Fruit fly (Drosophila melanogaster) whole organism, prepupa: ENCODE data around the gene CG8066.

Experiments
- CG11294 ChIP-seq: fragments of 200-800 bp; sonication (Bioruptor generic); IDR thresholded peaks from 2 replicates; pipeline ENCODE4 v1.3.6; 2022; ENCODE audit warnings: missing biosample characterization, missing genetic modification characterization
- CG32006 ChIP-seq: fragments of 200-800 bp; sonication (Bioruptor generic); optimal IDR thresholded peaks from 3 replicates; lab custom pipeline; 2017; ENCODE audit warnings: missing biosample characterization, mild to moderate bottlenecking, missing genetic modification characterization
- CG6792 ChIP-seq: fragments of 200-800 bp; sonication (Bioruptor generic); optimal IDR thresholded peaks from 3 replicates; lab custom pipeline; 2016; ENCODE audit warnings: missing biosample characterization, missing genetic modification characterization
- Sox102F ChIP-seq: fragments of 200-800 bp; sonication (Bioruptor generic); optimal IDR thresholded peaks from 2 replicates; lab custom pipeline; 2016; ENCODE audit warnings: missing biosample characterization, mild to moderate bottlenecking, missing genetic modification characterization
- fd59A ChIP-seq: fragments of 200-800 bp; sonication (Bioruptor generic); optimal IDR thresholded peaks from 2 replicates; lab custom pipeline; 2017; ENCODE audit warnings: missing biosample characterization, mild to moderate bottlenecking, missing genetic modification characterization, missing genetic modification reagents
- fkh ChIP-seq: fragments of 200-800 bp; sonication (Bioruptor generic); optimal IDR thresholded peaks from 3 replicates; lab custom pipeline; 2017; ENCODE audit warnings: missing biosample characterization, mild to moderate bottlenecking, missing genetic modification characterization, moderate library complexity
- pdm3 ChIP-seq: fragments of 200-800 bp; sonication (Bioruptor generic); optimal IDR thresholded peaks from 3 replicates; lab custom pipeline; 2016; ENCODE audit warnings: missing biosample characterization, missing genetic modification characterization

Gene CG8066

DNA sequence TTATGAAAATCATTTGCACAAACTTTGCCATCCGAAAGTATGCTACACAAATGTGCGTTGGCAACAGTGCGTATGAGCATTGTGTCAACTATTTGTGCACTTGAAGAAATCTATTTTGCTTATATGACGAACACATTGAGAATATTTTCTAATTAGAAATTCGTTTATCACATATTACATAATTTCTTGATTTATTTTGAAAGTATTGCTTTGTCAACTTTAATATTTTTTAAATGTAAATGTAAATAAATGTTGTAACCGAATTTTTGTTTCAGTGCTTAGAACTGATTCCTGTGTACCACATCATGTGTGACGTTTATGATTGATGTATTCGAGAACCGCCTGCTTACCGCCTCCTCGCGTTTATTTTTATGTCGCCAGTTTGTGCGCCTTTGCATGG, 26.6 kb downstream of the CG8066 start:
- TF ChIP-seq CG32006 (no peak), pdm3 (GFP tag; lab: Kevin White, UChicago) (no peak)

- peak; percentile 65 for TF ChIP-seq fkh (GFP tag; lab: Kevin White, UChicago)
- TF ChIP-seq CG6792 (GFP tag; lab: Kevin White, UChicago), result no peak
Measured at dm6 chr3R:14526657-14527056, 42.0 kb downstream of the CG8066 start.

dm6 chr3R:14520749-14521148, 47.9 kb downstream of the CG8066 start, which contains the start of gene Cyp313a1:
Cyp313a1 (plus strand) TSS chr3R:14521049.
- no peak for TF ChIP-seq Sox102F (GFP tag; lab: Kevin White, UChicago)
- no peak for TF ChIP-seq fd59A (GFP tag; lab: Kevin White, UChicago)
- TF ChIP-seq CG11294 (GFP tag; lab: Robert Waterston, UW), result no peak
